Fruit fly (Drosophila melanogaster) whole organism, prepupa: ENCODE results near the gene sqh.

Experiments
- Blimp-1 ChIP-seq: fragments of 200-800 bp; sonication (Bioruptor generic); optimal IDR thresholded peaks from 3 replicates; lab custom pipeline; 2017; ENCODE audit warnings: missing biosample characterization, missing genetic modification characterization, mild to moderate bottlenecking, moderate library complexity, missing genetic modification reagents
- CG10669 ChIP-seq: fragments of 200-800 bp; sonication (Bioruptor generic); optimal IDR thresholded peaks from 3 replicates; lab custom pipeline; 2018; ENCODE audit warnings: missing biosample characterization, mild to moderate bottlenecking, missing genetic modification characterization, moderate library complexity
- CG11294 ChIP-seq: fragments of 200-800 bp; sonication (Bioruptor generic); IDR thresholded peaks from 2 replicates; pipeline ENCODE4 v1.3.6; 2022; ENCODE audit warnings: missing biosample characterization, missing genetic modification characterization
- CG11762 ChIP-seq: fragments of 200-800 bp; sonication (Bioruptor generic); optimal IDR thresholded peaks from 3 replicates; lab custom pipeline; 2016; ENCODE audit warnings: missing biosample characterization, missing genetic modification characterization; ENCODE audit not compliant: insufficient read depth
- CG11902 ChIP-seq: fragments of 200-800 bp; sonication (Bioruptor generic); optimal IDR thresholded peaks from 3 replicates; lab custom pipeline; 2016; ENCODE audit warnings: missing biosample characterization, missing genetic modification characterization
- CG1621 ChIP-seq: fragments of 200-800 bp; sonication (Bioruptor generic); optimal IDR thresholded peaks from 3 replicates; lab custom pipeline; 2018; ENCODE audit warnings: missing biosample characterization, mild to moderate bottlenecking, missing genetic modification characterization
- CG16779 ChIP-seq: fragments of 200-800 bp; sonication (Bioruptor generic); optimal IDR thresholded peaks from 3 replicates; lab custom pipeline; 2017; ENCODE audit warnings: missing biosample characterization, mild to moderate bottlenecking, missing genetic modification characterization
- CG3032 ChIP-seq: fragments of 200-800 bp; optimal IDR thresholded peaks from 2 replicates; lab custom pipeline; 2019; ENCODE audit warnings: missing biosample characterization, mild to moderate bottlenecking, missing genetic modification characterization, moderate library complexity
- CG32006 ChIP-seq: fragments of 200-800 bp; sonication (Bioruptor generic); optimal IDR thresholded peaks from 3 replicates; lab custom pipeline; 2017; ENCODE audit warnings: missing biosample characterization, mild to moderate bottlenecking, missing genetic modification characterization
- CG34406 ChIP-seq: fragments of 200-800 bp; sonication (Bioruptor generic); optimal IDR thresholded peaks from 3 replicates; lab custom pipeline; 2016; ENCODE audit warnings: missing biosample characterization, missing genetic modification characterization
- CG3919 ChIP-seq: fragments of 200-800 bp; sonication (Bioruptor generic); optimal IDR thresholded peaks from 3 replicates; lab custom pipeline; 2016; ENCODE audit warnings: missing biosample characterization, missing genetic modification characterization
- CG4318 ChIP-seq: fragments of 200-800 bp; sonication (Bioruptor generic); optimal IDR thresholded peaks from 3 replicates; lab custom pipeline; 2017; ENCODE audit warnings: missing biosample characterization, mild to moderate bottlenecking, missing genetic modification characterization
- CG6163 ChIP-seq: fragments of 200-800 bp; sonication (Bioruptor generic); IDR thresholded peaks from 3 replicates; pipeline ENCODE4 v1.3.6; 2022; ENCODE audit warnings: missing biosample characterization, missing genetic modification characterization
- CG6276 ChIP-seq: fragments of 200-800 bp; sonication (Bioruptor generic); optimal IDR thresholded peaks from 2 replicates; lab custom pipeline; 2017; ENCODE audit warnings: missing biosample characterization, mild to moderate bottlenecking, missing genetic modification characterization
- CG6792 ChIP-seq: fragments of 200-800 bp; sonication (Bioruptor generic); optimal IDR thresholded peaks from 3 replicates; lab custom pipeline; 2016; ENCODE audit warnings: missing biosample characterization, missing genetic modification characterization
- CG6808 ChIP-seq: fragments of 200-800 bp; sonication (Bioruptor generic); optimal IDR thresholded peaks from 3 replicates; lab custom pipeline; 2017; ENCODE audit warnings: missing biosample characterization, missing genetic modification characterization, mild to moderate bottlenecking, moderate library complexity, missing genetic modification reagents
- CG6854 ChIP-seq: fragments of 200-800 bp; sonication (Bioruptor generic); optimal IDR thresholded peaks from 2 replicates; lab custom pipeline; 2017; ENCODE audit warnings: missing biosample characterization, mild to moderate bottlenecking, missing genetic modification characterization
- CG7368 ChIP-seq: fragments of 200-800 bp; sonication (Bioruptor generic); optimal IDR thresholded peaks from 3 replicates; lab custom pipeline; 2016; ENCODE audit warnings: missing biosample characterization, missing genetic modification characterization
- CG8119 ChIP-seq: fragments of 200-800 bp; sonication (Bioruptor generic); IDR thresholded peaks from 3 replicates; pipeline ENCODE4 v1.3.6; 2022; ENCODE audit warnings: missing biosample characterization, missing genetic modification characterization
- CG8319 ChIP-seq: fragments of 200-800 bp; sonication (Bioruptor generic); optimal IDR thresholded peaks from 3 replicates; lab custom pipeline; 2016; ENCODE audit warnings: missing biosample characterization, missing genetic modification characterization
- CG8632 ChIP-seq: fragments of 200-800 bp; sonication (Bioruptor generic); optimal IDR thresholded peaks from 3 replicates; lab custom pipeline; 2016; ENCODE audit warnings: missing biosample characterization, missing genetic modification characterization
- CG9139 ChIP-seq: fragments of 200-800 bp; sonication (Bioruptor generic); optimal IDR thresholded peaks from 3 replicates; lab custom pipeline; 2017; ENCODE audit warnings: missing biosample characterization, mild to moderate bottlenecking, missing genetic modification characterization
- Eip75B ChIP-seq: fragments of 200-800 bp; sonication (Bioruptor generic); optimal IDR thresholded peaks from 3 replicates; lab custom pipeline; 2016; ENCODE audit warnings: missing biosample characterization, missing genetic modification characterization
- Eip78C ChIP-seq: fragments of 200-800 bp; sonication (Bioruptor generic); peaks from one replicate; lab custom pipeline; 2016; ENCODE audit warnings: missing biosample characterization, missing genetic modification characterization
- Ets21C ChIP-seq: fragments of 200-800 bp; sonication (Bioruptor generic); optimal IDR thresholded peaks from 3 replicates; lab custom pipeline; 2016; ENCODE audit warnings: missing biosample characterization, missing genetic modification characterization
- Gug ChIP-seq: fragments of 200-800 bp; sonication (Bioruptor generic); IDR thresholded peaks from 2 replicates; pipeline ENCODE4 v1.3.6; 2022; ENCODE audit warnings: missing biosample characterization, missing genetic modification characterization
- Hr38 ChIP-seq: sonication (Bioruptor generic); optimal IDR thresholded peaks from 2 replicates; lab custom pipeline; 2016; ENCODE audit warnings: missing biosample characterization, missing genetic modification characterization
- Hr39 ChIP-seq: fragments of 200-800 bp; sonication (Bioruptor generic); optimal IDR thresholded peaks from 2 replicates; lab custom pipeline; 2016; ENCODE audit warnings: missing biosample characterization, missing genetic modification characterization
- Hr4 ChIP-seq: fragments of 200-800 bp; sonication (Bioruptor generic); optimal IDR thresholded peaks from 3 replicates; lab custom pipeline; 2016; ENCODE audit warnings: missing biosample characterization, missing genetic modification characterization
- Lpt ChIP-seq: fragments of 200-800 bp; sonication (Bioruptor generic); optimal IDR thresholded peaks from 3 replicates; lab custom pipeline; 2016; ENCODE audit warnings: missing biosample characterization, missing genetic modification characterization
- Met ChIP-seq: fragments of 200-800 bp; sonication (Bioruptor generic); optimal IDR thresholded peaks from 3 replicates; lab custom pipeline; 2016; ENCODE audit warnings: missing biosample characterization, missing genetic modification characterization
- OdsH ChIP-seq: fragments of 200-800 bp; sonication (Bioruptor generic); optimal IDR thresholded peaks from 3 replicates; lab custom pipeline; 2016; ENCODE audit warnings: missing biosample characterization, missing genetic modification characterization
- Smox ChIP-seq: fragments of 200-800 bp; sonication (Bioruptor generic); optimal IDR thresholded peaks from 3 replicates; lab custom pipeline; 2016; ENCODE audit warnings: missing biosample characterization, missing genetic modification characterization
- Sox102F ChIP-seq: fragments of 200-800 bp; sonication (Bioruptor generic); optimal IDR thresholded peaks from 2 replicates; lab custom pipeline; 2016; ENCODE audit warnings: missing biosample characterization, mild to moderate bottlenecking, missing genetic modification characterization
- Sox14 ChIP-seq: fragments of 200-800 bp; sonication (Bioruptor generic); optimal IDR thresholded peaks from 3 replicates; lab custom pipeline; 2016; ENCODE audit warnings: missing biosample characterization, missing genetic modification characterization
- Sox15 ChIP-seq: fragments of 200-800 bp; sonication (Bioruptor generic); optimal IDR thresholded peaks from 3 replicates; lab custom pipeline; 2016; ENCODE audit warnings: missing biosample characterization, missing genetic modification characterization
- acj6 ChIP-seq: fragments of 200-800 bp; sonication (Bioruptor generic); optimal IDR thresholded peaks from 3 replicates; lab custom pipeline; 2016; ENCODE audit warnings: missing biosample characterization, missing genetic modification characterization
- dac ChIP-seq: fragments of 200-800 bp; sonication (Bioruptor generic); optimal IDR thresholded peaks from 2 replicates; lab custom pipeline; 2017; ENCODE audit warnings: missing biosample characterization, mild to moderate bottlenecking, missing genetic modification characterization
- eg ChIP-seq: fragments of 200-800 bp; sonication (Bioruptor generic); IDR thresholded peaks from 3 replicates; pipeline ENCODE4 v1.3.6; 2022; ENCODE audit warnings: missing biosample characterization, missing genetic modification characterization
- fd59A ChIP-seq: fragments of 200-800 bp; sonication (Bioruptor generic); optimal IDR thresholded peaks from 2 replicates; lab custom pipeline; 2017; ENCODE audit warnings: missing biosample characterization, mild to moderate bottlenecking, missing genetic modification characterization, missing genetic modification reagents
- fd85E ChIP-seq: fragments of 200-800 bp; sonication (Bioruptor generic); optimal IDR thresholded peaks from 3 replicates; lab custom pipeline; 2016; ENCODE audit warnings: missing biosample characterization, missing genetic modification characterization
- fkh ChIP-seq: fragments of 200-800 bp; sonication (Bioruptor generic); optimal IDR thresholded peaks from 3 replicates; lab custom pipeline; 2017; ENCODE audit warnings: missing biosample characterization, mild to moderate bottlenecking, missing genetic modification characterization, moderate library complexity
- lz ChIP-seq: fragments of 200-800 bp; sonication (Bioruptor generic); optimal IDR thresholded peaks from 3 replicates; lab custom pipeline; 2016; ENCODE audit warnings: missing biosample characterization, missing genetic modification characterization
- net ChIP-seq: fragments of 200-800 bp; sonication (Bioruptor generic); optimal IDR thresholded peaks from 3 replicates; lab custom pipeline; 2016; ENCODE audit warnings: missing biosample characterization, missing genetic modification characterization
- salr ChIP-seq, 2 experiments: fragments of 200-800 bp; sonication (Bioruptor generic); optimal IDR thresholded peaks; 3 replicates each; lab custom pipeline; 2016 to 2018; ENCODE audit warnings: missing biosample characterization in 2 of 2, missing genetic modification characterization in 2 of 2, mild to moderate bottlenecking in 1 of 2
- spab ChIP-seq: fragments of 200-800 bp; sonication (Bioruptor generic); optimal IDR thresholded peaks from 2 replicates; lab custom pipeline; 2017; ENCODE audit warnings: missing biosample characterization, mild to moderate bottlenecking, missing genetic modification characterization, missing genetic modification reagents
- ss ChIP-seq, 2 experiments: fragments of 200-800 bp; sonication (Bioruptor generic); optimal IDR thresholded peaks; 2 replicates in 1 of 2; 3 replicates in 1 of 2; lab custom pipeline; 2017 to 2018; ENCODE audit warnings: mild to moderate bottlenecking in 2 of 2, missing biosample characterization in 2 of 2, missing genetic modification characterization in 2 of 2, moderate library complexity in 1 of 2
- svp ChIP-seq: fragments of 200-800 bp; sonication (Bioruptor generic); peaks from one replicate; lab custom pipeline; 2016; ENCODE audit warnings: missing biosample characterization, missing genetic modification characterization
- topi ChIP-seq: fragments of 200-800 bp; sonication (Bioruptor generic); optimal IDR thresholded peaks from 3 replicates; lab custom pipeline; 2016; ENCODE audit warnings: missing biosample characterization, missing genetic modification characterization

sqh gene

DNA sequence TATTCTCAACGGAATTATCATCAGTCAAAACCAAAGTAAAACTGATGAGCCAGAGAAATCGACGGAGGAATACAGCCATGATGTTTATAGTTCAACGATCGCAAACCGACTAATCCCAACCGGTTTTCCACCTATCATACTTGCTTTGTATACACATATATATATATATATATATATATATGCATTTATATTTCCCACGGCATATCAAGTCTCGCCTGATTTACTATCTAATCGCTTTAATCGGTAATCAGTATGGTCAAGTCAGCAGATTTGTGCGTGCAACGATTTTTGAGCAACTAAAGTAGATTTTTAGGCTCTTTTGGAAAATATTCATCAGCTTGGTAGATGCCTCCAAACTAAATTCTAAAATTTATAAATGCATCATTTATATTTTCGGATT lies 28.6 kb downstream of the sqh start, which contains the start of gene CG32750:
Gene CG32750 (minus strand): TSS at position 101 of the 400 bp plus-strand sequence.
- TF ChIP-seq CG8319 (GFP tag; lab: Kevin White, UChicago): no peak
- no peak for TF ChIP-seq Eip78C (GFP tag; lab: Kevin White, UChicago)
- TF ChIP-seq CG11902: no peak
- no peak for TF ChIP-seq OdsH (GFP tag; lab: Kevin White, UChicago)
- no peak for TF ChIP-seq CG8119 (GFP tag; lab: Robert Waterston, UW)
- TF ChIP-seq fd59A (GFP tag; lab: Kevin White, UChicago): no peak
- TF ChIP-seq Hr39 (GFP tag; lab: Kevin White, UChicago): no peak
- no peak for TF ChIP-seq acj6 (GFP tag; lab: Kevin White, UChicago)
- no peak for TF ChIP-seq Hr38
- TF ChIP-seq lz: no peak
- no peak for TF ChIP-seq CG11294 (GFP tag; lab: Robert Waterston, UW)

DNA sequence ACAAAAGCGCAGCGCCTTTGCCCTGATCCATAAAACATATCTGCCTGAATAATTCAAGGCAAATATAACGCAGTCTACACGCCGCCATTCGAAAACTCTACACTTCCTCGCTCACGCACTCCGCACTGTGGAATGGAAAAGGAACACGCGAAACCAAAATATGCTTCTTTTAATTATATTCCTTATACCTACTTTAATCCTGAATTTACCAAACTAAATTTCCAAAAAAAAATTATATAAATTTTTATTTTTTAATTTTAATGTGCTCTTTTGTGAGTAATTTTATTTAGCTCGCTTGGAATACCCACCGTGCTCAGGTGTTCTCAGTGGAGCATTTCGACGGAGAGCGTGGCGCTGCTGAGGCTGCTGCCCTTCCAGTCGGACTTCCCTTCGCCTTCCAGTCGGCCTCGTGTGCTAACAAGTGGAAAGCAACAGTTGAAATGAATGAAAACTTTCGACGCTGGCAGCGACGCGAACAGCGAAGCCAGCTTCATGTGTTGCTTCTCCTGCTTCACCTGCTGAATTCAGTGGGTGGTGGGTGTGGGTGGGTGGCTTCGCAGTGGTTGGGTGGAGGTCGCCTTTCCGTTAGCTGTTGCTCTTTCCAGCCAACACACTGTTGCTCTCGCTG lies 31.6 kb downstream of the sqh start:
- TF ChIP-seq CG6792 (peak; percentile 52), net (GFP tag; lab: Kevin White, UChicago) (peak; percentile 55), CG3919 (GFP tag; lab: Kevin White, UChicago) (peak; percentile 65), Sox102F (GFP tag; lab: Kevin White, UChicago) (peak; percentile 44), CG10669 (GFP tag; lab: Kevin White, UChicago) (peak; percentile 68), Met (GFP tag; lab: Kevin White, UChicago) (peak; percentile 61), CG4318 (peak; percentile 63), Sox15 (GFP tag; lab: Kevin White, UChicago) (no peak), CG3032 (tag; lab: Kevin White, UChicago) (peak; percentile 72), fd59A (GFP tag; lab: Kevin White, UChicago) (peak; percentile 48), fkh (no peak), Sox14 (GFP tag; lab: Kevin White, UChicago) (peak; percentile 49), CG6854 (GFP tag; lab: Kevin White, UChicago) (no peak), ss (GFP tag; optimal IDR thresholded peaks at IDR 0.05; lab: Kevin White, UChicago) (peak in 1 of 2 experiments; percentile 29), CG1621 (tag; lab: Kevin White, UChicago) (peak; percentile 18), CG16779 (tag; lab: Kevin White, UChicago) (peak; percentile 71), CG6163 (GFP tag; lab: Robert Waterston, UW) (peak; percentile 89), fd85E (GFP tag; lab: Kevin White, UChicago) (no peak), CG7368 (GFP tag; lab: Kevin White, UChicago) (peak; percentile 38), topi (peak; percentile 54), CG9139 (GFP tag; lab: Kevin White, UChicago) (peak; percentile 51), Eip78C (GFP tag; lab: Kevin White, UChicago) (peak; percentile 90), CG8119 (GFP tag; lab: Robert Waterston, UW) (peak; percentile 81), CG11762 (GFP tag; lab: Kevin White, UChicago) (peak; percentile 7), eg (GFP tag; lab: Robert Waterston, UW) (peak; percentile 89), Lpt (GFP tag; lab: Kevin White, UChicago) (peak; percentile 35), CG11294 (GFP tag; lab: Robert Waterston, UW) (peak; percentile 69), dac (GFP tag; lab: Kevin White, UChicago) (peak; percentile 58), Smox (GFP tag; lab: Kevin White, UChicago) (peak; percentile 49), OdsH (GFP tag; lab: Kevin White, UChicago) (peak; percentile 75), lz (peak; percentile 46), CG8632 (peak; percentile 63), CG34406 (GFP tag; lab: Kevin White, UChicago) (peak; percentile 69), svp (GFP tag; lab: Kevin White, UChicago) (peak; percentile 65), Blimp-1 (GFP tag; lab: Kevin White, UChicago) (no peak), CG32006 (GFP tag; lab: Kevin White, UChicago) (peak; percentile 79), CG6276 (GFP tag; lab: Kevin White, UChicago) (peak; percentile 55), Ets21C (GFP tag; lab: Kevin White, UChicago) (no peak), salr (GFP tag; optimal IDR thresholded peaks at IDR 0.05; lab: Kevin White, UChicago) (peak; percentile 29 to 39), CG6808 (GFP tag; lab: Kevin White, UChicago) (peak; percentile 28), Hr4 (GFP tag; lab: Kevin White, UChicago) (peak; percentile 57), Eip75B (GFP tag; lab: Kevin White, UChicago) (peak; percentile 47), Gug (GFP tag; lab: Robert Waterston, UW) (peak; percentile 81), spab (GFP tag; lab: Kevin White, UChicago) (peak; percentile 50)
